Worm (Caenorhabditis elegans) whole organism, young adult: ENCODE data around the gene hpo-10.

Source experiments
- B0261.1 ChIP-seq: sonication (generic microtip); optimal IDR thresholded peaks from 2 replicates; lab custom pipeline; 2016; ENCODE audit warnings: mild to moderate bottlenecking, missing genetic modification characterization, moderate library complexity, missing compliant biosample characterization
- F39B2.1 ChIP-seq: fragments of 200-800 bp; sonication (Bioruptor generic); IDR thresholded peaks from 2 replicates; pipeline ENCODE4 v1.3.6; 2022; ENCODE audit warnings: missing genetic modification reagents, missing genetic modification characterization, missing compliant biosample characterization
- F55B11.4 ChIP-seq: sonication (generic microtip); optimal IDR thresholded peaks from 2 replicates; lab custom pipeline; 2016; ENCODE audit warnings: missing compliant biosample characterization, missing genetic modification characterization, borderline replicate concordance; ENCODE audit not compliant: insufficient read depth
- F57A8.1 ChIP-seq: fragments of 200-800 bp; sonication (Bioruptor generic); optimal IDR thresholded peaks from 2 replicates; lab custom pipeline; 2018; ENCODE audit warnings: mild to moderate bottlenecking, missing genetic modification characterization, moderate library complexity, missing compliant biosample characterization
- K12H6.12 ChIP-seq: fragments of 200-800 bp; sonication (Bioruptor generic); optimal IDR thresholded peaks from 2 replicates; lab custom pipeline; 2018; ENCODE audit warnings: mild to moderate bottlenecking, missing genetic modification characterization, missing compliant biosample characterization
- T07F8.4 ChIP-seq: sonication (generic microtip); optimal IDR thresholded peaks from 2 replicates; lab custom pipeline; 2016; ENCODE audit warnings: mild to moderate bottlenecking, missing genetic modification characterization, moderate library complexity, missing compliant biosample characterization
- T26A5.8 ChIP-seq: sonication (generic microtip); optimal IDR thresholded peaks from 2 replicates; lab custom pipeline; 2016; ENCODE audit warnings: missing genetic modification characterization, missing compliant biosample characterization
- ZK185.1 ChIP-seq: sonication (generic microtip); optimal IDR thresholded peaks from 2 replicates; lab custom pipeline; 2016; ENCODE audit warnings: mild to moderate bottlenecking, missing genetic modification characterization, missing compliant biosample characterization; ENCODE audit not compliant: poor library complexity, severe bottlenecking
- aptf-3 ChIP-seq: fragments of 200-800 bp; sonication (Bioruptor generic); IDR thresholded peaks from 2 replicates; pipeline ENCODE4 v1.3.6; 2022; ENCODE audit warnings: missing genetic modification characterization, missing compliant biosample characterization
- athp-1 ChIP-seq: sonication (generic microtip); optimal IDR thresholded peaks from 2 replicates; lab custom pipeline; 2017; ENCODE audit warnings: mild to moderate bottlenecking, missing genetic modification characterization, missing compliant biosample characterization
- attf-3 ChIP-seq: fragments of 200-800 bp; sonication (Bioruptor generic); conservative IDR thresholded peaks from 2 replicates; pipeline ENCODE4 v1.3.6; 2022; ENCODE audit warnings: missing genetic modification reagents, missing genetic modification characterization, missing compliant biosample characterization
- attf-6 ChIP-seq: fragments of 200-800 bp; sonication (Bioruptor generic); IDR thresholded peaks from 2 replicates; pipeline ENCODE4 v1.3.6; 2022; ENCODE audit warnings: missing genetic modification reagents, missing genetic modification characterization, missing compliant biosample characterization
- ceh-100 ChIP-seq: fragments of 200-800 bp; sonication (Bioruptor generic); IDR thresholded peaks from 2 replicates; pipeline ENCODE4 v1.3.6; 2022; ENCODE audit warnings: missing genetic modification reagents, missing genetic modification characterization, missing compliant biosample characterization
- ceh-27 ChIP-seq: fragments of 200-800 bp; sonication (Bioruptor generic); optimal IDR thresholded peaks from 2 replicates; lab custom pipeline; 2018; ENCODE audit warnings: mild to moderate bottlenecking, missing genetic modification characterization, moderate library complexity, missing compliant biosample characterization
- ceh-79 ChIP-seq: sonication (generic microtip); optimal IDR thresholded peaks from 2 replicates; lab custom pipeline; 2017; ENCODE audit warnings: mild to moderate bottlenecking, missing genetic modification characterization, missing compliant biosample characterization
- die-1 ChIP-seq: sonication (generic microtip); optimal IDR thresholded peaks from 2 replicates; lab custom pipeline; 2016; ENCODE audit warnings: missing genotype, mild to moderate bottlenecking, missing genetic modification characterization, missing compliant biosample characterization
- dox-1 ChIP-seq: fragments of 200-800 bp; sonication (Bioruptor generic); IDR thresholded peaks from 2 replicates; pipeline ENCODE4 v1.3.6; 2022; ENCODE audit warnings: missing genetic modification reagents, missing genetic modification characterization, missing compliant biosample characterization
- dpff-1 ChIP-seq: sonication (generic microtip); optimal IDR thresholded peaks from 2 replicates; lab custom pipeline; 2017; ENCODE audit warnings: mild to moderate bottlenecking, missing genetic modification characterization, missing compliant biosample characterization
- dpl-1 ChIP-seq: fragments of 150-350 bp; optimal IDR thresholded peaks from 2 replicates; lab custom pipeline; 2014; ENCODE audit warnings: missing biosample characterization, missing genetic modification reagents, missing genetic modification characterization
- egrh-3 ChIP-seq: fragments of 200-800 bp; sonication (Bioruptor generic); IDR thresholded peaks from 2 replicates; pipeline ENCODE4 v1.3.6; 2022; ENCODE audit warnings: missing genetic modification reagents, missing genetic modification characterization, missing compliant biosample characterization
- gei-17 ChIP-seq: fragments of 200-800 bp; sonication (Bioruptor generic); optimal IDR thresholded peaks from 2 replicates; lab custom pipeline; 2018; ENCODE audit warnings: mild to moderate bottlenecking, missing genetic modification characterization, missing compliant biosample characterization
- him-1 ChIP-seq: sonication (generic microtip); optimal IDR thresholded peaks from 2 replicates; lab custom pipeline; 2016; ENCODE audit warnings: missing genotype, missing genetic modification reagents, missing genetic modification characterization, missing compliant biosample characterization
- hmg-1.2 ChIP-seq: fragments of 200-800 bp; sonication (Bioruptor generic); IDR thresholded peaks from 2 replicates; pipeline ENCODE4 v1.3.6; 2022; ENCODE audit warnings: missing genetic modification reagents, missing genetic modification characterization, missing compliant biosample characterization
- hrde-1 ChIP-seq: sonication (generic microtip); optimal IDR thresholded peaks from 2 replicates; lab custom pipeline; 2016; ENCODE audit warnings: missing genetic modification characterization, mild to moderate bottlenecking, missing compliant biosample characterization, moderate library complexity, missing genotype, missing genetic modification reagents, borderline replicate concordance
- lir-1 ChIP-seq: fragments of 200-800 bp; sonication (Bioruptor generic); conservative IDR thresholded peaks from 2 replicates; pipeline ENCODE4 v1.3.6; 2022; ENCODE audit warnings: missing genetic modification reagents, missing genetic modification characterization, missing compliant biosample characterization
- lsy-27 ChIP-seq: sonication (generic microtip); optimal IDR thresholded peaks from 2 replicates; lab custom pipeline; 2017; ENCODE audit warnings: missing genetic modification characterization, mild to moderate bottlenecking, missing compliant biosample characterization, antibody characterized with exemption, missing genotype, borderline replicate concordance; ENCODE audit not compliant: insufficient read depth
- madf-10 ChIP-seq: sonication (generic microtip); optimal IDR thresholded peaks from 2 replicates; lab custom pipeline; 2016; ENCODE audit warnings: mild to moderate bottlenecking, missing genetic modification characterization, missing compliant biosample characterization
- madf-6 ChIP-seq: fragments of 200-800 bp; sonication (Bioruptor generic); IDR thresholded peaks from 2 replicates; pipeline ENCODE4 v1.3.6; 2022; ENCODE audit warnings: missing genetic modification reagents, missing genetic modification characterization, missing compliant biosample characterization
- madf-8 ChIP-seq: fragments of 200-800 bp; sonication (Bioruptor generic); conservative IDR thresholded peaks from 2 replicates; pipeline ENCODE4 v1.3.6; 2022; ENCODE audit warnings: missing genetic modification reagents, missing genetic modification characterization, missing compliant biosample characterization
- mel-28 ChIP-seq: sonication (generic microtip); optimal IDR thresholded peaks from 2 replicates; lab custom pipeline; 2016; ENCODE audit warnings: borderline replicate concordance, mild to moderate bottlenecking, missing genetic modification characterization, missing compliant biosample characterization
- mes-4 ChIP-seq: sonication (generic microtip); optimal IDR thresholded peaks from 2 replicates; lab custom pipeline; 2016; ENCODE audit warnings: missing genotype, missing genetic modification characterization, missing compliant biosample characterization
- nfya-1 ChIP-seq: sonication (generic microtip); optimal IDR thresholded peaks from 2 replicates; lab custom pipeline; 2017; ENCODE audit warnings: antibody characterized with exemption, missing compliant biosample characterization, missing genetic modification characterization, borderline replicate concordance; ENCODE audit not compliant: insufficient read depth
- nhr-179 ChIP-seq: sonication (generic microtip); optimal IDR thresholded peaks from 2 replicates; lab custom pipeline; 2016; ENCODE audit warnings: mild to moderate bottlenecking, missing genetic modification characterization, missing compliant biosample characterization
- rec-8 ChIP-seq, 2 experiments: sonication (generic microtip); optimal IDR thresholded peaks; 2 replicates each; lab custom pipeline; 2016; ENCODE audit warnings: mild to moderate bottlenecking in 2 of 2, missing genetic modification characterization in 2 of 2, missing genetic modification reagents in 2 of 2, missing genotype in 2 of 2, missing biosample characterization in 1 of 2, missing compliant biosample characterization in 1 of 2, moderate library complexity in 1 of 2
- sea-2 ChIP-seq: fragments of 200-800 bp; sonication (Bioruptor generic); IDR thresholded peaks from 2 replicates; pipeline ENCODE4 v1.3.6; 2022; ENCODE audit warnings: missing genetic modification characterization, missing compliant biosample characterization
- snpc-1.3 ChIP-seq: sonication (generic microtip); optimal IDR thresholded peaks from 2 replicates; lab custom pipeline; 2017; ENCODE audit warnings: missing genetic modification characterization, mild to moderate bottlenecking, missing compliant biosample characterization, antibody characterized with exemption, moderate library complexity, missing genotype, missing genetic modification reagents; ENCODE audit not compliant: insufficient read depth
- snpc-3.4 ChIP-seq: sonication (generic microtip); optimal IDR thresholded peaks from 2 replicates; lab custom pipeline; 2017; ENCODE audit warnings: missing genetic modification characterization, mild to moderate bottlenecking, missing compliant biosample characterization, antibody characterized with exemption, moderate library complexity, missing genotype, missing genetic modification reagents
- snpc-4 ChIP-seq, 5 experiments: fragments of 150-350 bp in 1 of 5; sonication (generic microtip) in 4 of 5; optimal IDR thresholded peaks; 2 replicates each; lab custom pipeline; 2014 to 2018; ENCODE audit warnings: missing genetic modification characterization in 5 of 5, missing biosample characterization in 3 of 5, antibody characterized with exemption in 2 of 5, mild to moderate bottlenecking in 2 of 5, missing compliant biosample characterization in 2 of 5, missing genotype in 2 of 5, moderate library complexity in 2 of 5, missing genetic modification reagents in 1 of 5
- tbx-9 ChIP-seq: sonication (generic microtip); optimal IDR thresholded peaks from 2 replicates; lab custom pipeline; 2016; ENCODE audit warnings: borderline replicate concordance, missing genetic modification characterization, inconsistent platforms, missing compliant biosample characterization
- tlf-1 ChIP-seq: fragments of 200-800 bp; sonication (Bioruptor generic); optimal IDR thresholded peaks from 2 replicates; lab custom pipeline; 2018; ENCODE audit warnings: mild to moderate bottlenecking, missing genetic modification characterization, missing compliant biosample characterization
- unc-62 ChIP-seq: fragments of 150-350 bp; optimal IDR thresholded peaks from 2 replicates; lab custom pipeline; 2014; ENCODE audit warnings: missing biosample characterization, missing genetic modification reagents, missing genetic modification characterization
- zim-3 ChIP-seq: sonication (generic microtip); optimal IDR thresholded peaks from 2 replicates; lab custom pipeline; 2017; ENCODE audit warnings: mild to moderate bottlenecking, missing genetic modification characterization, moderate library complexity, missing compliant biosample characterization
- ztf-18 ChIP-seq: sonication (generic microtip); optimal IDR thresholded peaks from 2 replicates; lab custom pipeline; 2016; ENCODE audit warnings: missing genotype, mild to moderate bottlenecking, missing genetic modification characterization, missing compliant biosample characterization
- ztf-22 ChIP-seq: fragments of 200-800 bp; sonication (Bioruptor generic); optimal IDR thresholded peaks from 2 replicates; lab custom pipeline; 2018; ENCODE audit warnings: mild to moderate bottlenecking, missing genetic modification characterization, moderate library complexity, missing compliant biosample characterization
- ztf-26 ChIP-seq: sonication (generic microtip); optimal IDR thresholded peaks from 2 replicates; lab custom pipeline; 2017; ENCODE audit warnings: missing genetic modification characterization, missing compliant biosample characterization
- ztf-28 ChIP-seq: fragments of 200-800 bp; sonication (Bioruptor generic); IDR thresholded peaks from 2 replicates; pipeline ENCODE4 v1.3.6; 2022; ENCODE audit warnings: missing genetic modification reagents, missing genetic modification characterization, missing compliant biosample characterization

hpo-10 gene

DNA sequence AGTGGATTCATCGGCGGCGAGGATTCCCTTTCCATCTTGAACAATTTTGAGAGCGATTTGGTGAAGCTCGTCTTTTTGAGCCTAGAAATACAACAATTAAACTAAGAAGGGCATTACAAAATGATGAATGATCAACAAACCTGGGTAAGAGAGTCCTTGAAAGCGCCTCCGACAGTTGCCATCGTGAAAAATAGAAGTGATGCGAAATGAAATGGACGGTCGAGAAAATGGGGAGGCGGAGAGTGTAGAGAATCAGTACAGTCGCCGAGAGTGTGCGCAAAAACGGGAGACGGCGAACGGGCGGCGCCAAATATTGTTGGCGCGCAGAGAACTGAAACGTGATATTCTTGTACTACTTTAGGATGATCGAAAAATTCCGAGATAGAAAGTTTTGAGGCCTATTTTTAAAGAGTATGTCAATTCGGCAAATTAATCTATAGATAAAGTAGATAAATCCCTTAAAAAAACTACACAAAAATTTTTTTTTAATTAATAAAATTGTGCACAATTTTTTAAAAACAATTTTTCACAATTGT, 3.1 kb upstream of the hpo-10 start, which contains the start of gene aldo-2:
TSS of gene aldo-2 (minus strand) at position 486 of the 536 bp plus-strand sequence.
- TF ChIP-seq F39B2.1 (GFP tag; lab: Robert Waterston, UW) (no peak), madf-10 (tag; lab: Kevin White, UChicago) (no peak), nhr-179 (no peak), him-1 (tag; lab: Kevin White, UChicago) (no peak), snpc-4 (GFP tag; optimal IDR thresholded peaks at IDR 0.05; lab: Kevin White, UChicago) (no peak), snpc-4 (tag; optimal IDR thresholded peaks at IDR 0.05; lab: Kevin White, UChicago) (peak in 2 of 4 experiments; percentile 39 to 42), F57A8.1 (GFP tag; lab: Kevin White, UChicago) (no peak), rec-8 (tag; optimal IDR thresholded peaks at IDR 0.05; lab: Kevin White, UChicago) (no peak), hmg-1.2 (GFP tag; lab: Robert Waterston, UW) (peak; percentile 84), mes-4 (tag; lab: Kevin White, UChicago) (no peak), T07F8.4 (no peak), sea-2 (no peak), ceh-79 (tag; lab: Kevin White, UChicago) (no peak), ceh-27 (GFP tag; lab: Kevin White, UChicago) (peak; percentile 42), B0261.1 (tag; lab: Kevin White, UChicago) (no peak), athp-1 (tag; lab: Kevin White, UChicago) (peak; percentile 36), madf-6 (peak; percentile 99), die-1 (no peak), T26A5.8 (tag; lab: Kevin White, UChicago) (no peak), ztf-22 (GFP tag; lab: Kevin White, UChicago) (no peak), madf-8 (peak; percentile 97), ceh-100 (0 out of 2 replicates have a peak, but pooled peaks have one; percentile 23), unc-62 (no peak), dpff-1 (tag; lab: Kevin White, UChicago) (no peak), dox-1 (peak; percentile 86), tbx-9 (tag; lab: Kevin White, UChicago) (no peak), ZK185.1 (tag; lab: Kevin White, UChicago) (peak; percentile 40), K12H6.12 (no peak), hrde-1 (no peak), dpl-1 (peak; percentile 86), nfya-1 (tag; lab: Kevin White, UChicago) (no peak), zim-3 (peak; percentile 39), ztf-26 (tag; lab: Kevin White, UChicago) (peak; percentile 25), egrh-3 (GFP tag; lab: Robert Waterston, UW) (peak; percentile 50; the same call in 1 of the 2 replicates), attf-6 (GFP tag; lab: Robert Waterston, UW) (peak; percentile 41; the same call in 1 of the 2 replicates), aptf-3 (GFP tag; lab: Robert Waterston, UW) (0 out of 2 replicates have a peak, but pooled peaks have one; percentile 72), ztf-18 (tag; lab: Kevin White, UChicago) (peak; percentile 37), ztf-28 (GFP tag; lab: Robert Waterston, UW) (peak; percentile 50; the same call in 1 of the 2 replicates), gei-17 (GFP tag; lab: Kevin White, UChicago) (no peak), tlf-1 (GFP tag; lab: Kevin White, UChicago) (peak; percentile 84), mel-28 (no peak), attf-3 (GFP tag; lab: Robert Waterston, UW) (no peak), lir-1 (no peak), F55B11.4 (tag; lab: Kevin White, UChicago) (no peak), snpc-1.3 (tag; lab: Kevin White, UChicago) (no peak), snpc-3.4 (tag; lab: Kevin White, UChicago) (peak; percentile 83), lsy-27 (tag; lab: Kevin White, UChicago) (no peak)
